Worm (Caenorhabditis elegans) whole organism, L4 larva: Measurements from ENCODE around the gene arp-6.

Experiments
- F37D6.2 ChIP-seq: sonication (generic microtip); optimal IDR thresholded peaks from 2 replicates; lab custom pipeline; 2016; ENCODE audit warnings: mild to moderate bottlenecking, missing genetic modification characterization, missing compliant biosample characterization
- ZK546.5 ChIP-seq, 2 experiments: sonication (generic microtip); optimal IDR thresholded peaks; 2 replicates each; lab custom pipeline; 2017; ENCODE audit warnings: missing biosample characterization in 2 of 2, missing genetic modification characterization in 2 of 2
- ceh-82 ChIP-seq: sonication (generic microtip); optimal IDR thresholded peaks from 2 replicates; lab custom pipeline; 2017; ENCODE audit warnings: missing biosample characterization, missing genetic modification characterization
- dmd-8 ChIP-seq: fragments of 200-800 bp; sonication (Bioruptor generic); IDR thresholded peaks from 2 replicates; pipeline ENCODE4 v1.3.6; 2022; ENCODE audit warnings: missing genetic modification characterization, missing compliant biosample characterization
- nhr-11 ChIP-seq: fragments of 150-350 bp; optimal IDR thresholded peaks from 2 replicates; lab custom pipeline; 2014; ENCODE audit warnings: missing biosample characterization, missing genetic modification characterization
- pqm-1 ChIP-seq: sonication (generic microtip); optimal IDR thresholded peaks from 2 replicates; lab custom pipeline; 2017; ENCODE audit warnings: missing biosample characterization, missing genetic modification characterization
- ztf-11 ChIP-seq: fragments of 150-350 bp; optimal IDR thresholded peaks from 2 replicates; lab custom pipeline; 2014; ENCODE audit warnings: missing biosample characterization, missing genetic modification characterization

- TF ChIP-seq nhr-11 (tag; lab: Kevin White, UChicago), result no peak
- TF ChIP-seq pqm-1 (tag; lab: Kevin White, UChicago), result no peak
- no peak for TF ChIP-seq ceh-82 (tag; lab: Kevin White, UChicago)
- no peak for TF ChIP-seq ztf-11 (tag; lab: Kevin White, UChicago)
- TF ChIP-seq F37D6.2 (tag; lab: Kevin White, UChicago), result no peak
- no peak for TF ChIP-seq ZK546.5 (tag; optimal IDR thresholded peaks at IDR 0.05; lab: Kevin White, UChicago)
- TF ChIP-seq dmd-8 (GFP tag; lab: Robert Waterston, UW), result no peak
Observed at ce11 chrII:8028730-8029129, 8.4 kb downstream of the arp-6 start.
